Fruit fly (Drosophila melanogaster): ENCODE data around the gene hkb.

dm6 chr3R:4360668-4361110 is 14.2 kb upstream of the hkb start:
- TF ChIP-seq CTCF (optimal IDR thresholded peaks at IDR 0.05) (no peak), CG8478 (optimal IDR thresholded peaks at IDR 0.05) (no peak)

Data from S2 (cell line).